Worm (Caenorhabditis elegans): Measurements from ENCODE around the gene C46E10.1.

C46E10.1 gene

ce11 chrII:3705320-3705719, 18.7 kb upstream of the C46E10.1 start, which contains the start of gene srx-108:
Gene srx-108 (plus strand): TSS chrII:3705620.
- TF ChIP-seq nhr-12 (tag; optimal IDR thresholded peaks at IDR 0.05) = no peak
- TF ChIP-seq lin-39 (tag; optimal IDR thresholded peaks at IDR 0.05) = no peak
- TF ChIP-seq ceh-82 (tag; optimal IDR thresholded peaks at IDR 0.05) = no peak
- TF ChIP-seq nhr-25 (tag; optimal IDR thresholded peaks at IDR 0.05) = no peak
- TF ChIP-seq crh-2 (tag; optimal IDR thresholded peaks at IDR 0.05) = no peak
- TF ChIP-seq ztf-11 (tag; optimal IDR thresholded peaks at IDR 0.05) = no peak
- TF ChIP-seq ztf-4 (tag; optimal IDR thresholded peaks at IDR 0.05) = no peak
- TF ChIP-seq fos-1 (tag; optimal IDR thresholded peaks at IDR 0.05) = no peak
- no peak for TF ChIP-seq unc-55 (GFP tag; optimal IDR thresholded peaks at IDR 0.05)
- no peak for TF ChIP-seq lin-13 (GFP tag; optimal IDR thresholded peaks at IDR 0.05)
- no peak for TF ChIP-seq gmeb-1 (tag; optimal IDR thresholded peaks at IDR 0.05)
- no peak for TF ChIP-seq C34F6.9 (tag; optimal IDR thresholded peaks at IDR 0.05)
- no peak for TF ChIP-seq alr-1 (tag; optimal IDR thresholded peaks at IDR 0.05)
- no peak for TF ChIP-seq unc-39 (tag; optimal IDR thresholded peaks at IDR 0.05)
- no peak for TF ChIP-seq dmd-4 (tag; optimal IDR thresholded peaks at IDR 0.05)

DNA sequence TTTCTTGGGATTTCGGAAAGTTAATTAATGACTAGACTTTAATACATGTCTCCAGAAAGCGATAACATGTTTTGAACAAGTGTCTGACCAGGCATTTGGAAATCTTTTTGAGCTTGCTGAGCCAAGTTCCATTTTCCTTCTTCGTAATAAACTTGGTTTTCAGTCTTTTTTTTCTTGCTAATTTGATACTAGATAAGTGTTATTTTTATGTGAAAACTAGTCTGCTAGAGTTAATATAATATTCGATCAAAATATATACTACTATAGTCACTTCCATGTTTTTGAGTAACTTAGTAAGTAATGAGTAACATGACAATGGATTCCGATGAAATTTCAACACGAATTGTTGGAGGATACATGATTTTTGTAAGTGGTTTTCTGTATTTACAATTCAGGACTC, 14.8 kb upstream of the C46E10.1 start, which contains the start of gene srx-110:
Gene srx-110 (plus strand): TSS at position 301 of the 400 bp plus-strand sequence.
- TF ChIP-seq fos-1 (tag; optimal IDR thresholded peaks at IDR 0.05) (no peak), sma-9 (GFP tag; optimal IDR thresholded peaks at IDR 0.05) (no peak), sma-9 (tag; optimal IDR thresholded peaks at IDR 0.05) (no peak), nhr-10 (tag; optimal IDR thresholded peaks at IDR 0.05) (no peak), ama-1 (optimal IDR thresholded peaks at IDR 0.05) (no peak), blmp-1 (tag; optimal IDR thresholded peaks at IDR 0.05; ENCODE audit: insufficient read depth) (no peak), ztf-11 (tag; optimal IDR thresholded peaks at IDR 0.05) (no peak), dmd-4 (tag; optimal IDR thresholded peaks at IDR 0.05) (no peak), ZK546.5 (tag; optimal IDR thresholded peaks at IDR 0.05) (no peak), ztf-1 (GFP tag; conservative IDR thresholded peaks at IDR 0.05) (no peak), R02D3.7 (tag; optimal IDR thresholded peaks at IDR 0.05) (no peak), alr-1 (tag; optimal IDR thresholded peaks at IDR 0.05) (no peak), gmeb-1 (tag; optimal IDR thresholded peaks at IDR 0.05) (no peak), nhr-21 (tag; optimal IDR thresholded peaks at IDR 0.05) (no peak), nhr-11 (tag; optimal IDR thresholded peaks at IDR 0.05) (no peak), mbf-1 (tag; optimal IDR thresholded peaks at IDR 0.05) (no peak), elt-1 (tag; optimal IDR thresholded peaks at IDR 0.05) (no peak), lin-13 (GFP tag; optimal IDR thresholded peaks at IDR 0.05) (no peak)

- TF ChIP-seq unc-39 (tag; optimal IDR thresholded peaks at IDR 0.05) = no peak
- TF ChIP-seq egl-27 (tag; optimal IDR thresholded peaks at IDR 0.05) = no peak
- TF ChIP-seq blmp-1 (tag; optimal IDR thresholded peaks at IDR 0.05; ENCODE audit: insufficient read depth) = no peak
- TF ChIP-seq sma-9 (GFP tag; optimal IDR thresholded peaks at IDR 0.05) = no peak
- no peak for TF ChIP-seq sma-9 (tag; optimal IDR thresholded peaks at IDR 0.05)
- TF ChIP-seq ceh-16 (tag; optimal IDR thresholded peaks at IDR 0.05) = no peak
- TF ChIP-seq nhr-10 (tag; optimal IDR thresholded peaks at IDR 0.05) = no peak
Measured at ce11 chrII:3711047-3711446, 13.0 kb upstream of the C46E10.1 start, which contains the start of gene fbxc-53. Gene fbxc-53 (plus strand): TSS chrII:3711291.

ce11 chrII:3714595-3714994, 9.4 kb upstream of the C46E10.1 start, which contains the start of gene srh-100:
Gene srh-100 (minus strand): TSS chrII:3714695.
- TF ChIP-seq mab-5 (tag; optimal IDR thresholded peaks at IDR 0.05) (no peak), ztf-11 (tag; optimal IDR thresholded peaks at IDR 0.05) (no peak), ztf-4 (tag; optimal IDR thresholded peaks at IDR 0.05) (no peak), ceh-16 (tag; optimal IDR thresholded peaks at IDR 0.05) (no peak), nhr-129 (tag; optimal IDR thresholded peaks at IDR 0.05) (no peak), nhr-21 (tag; optimal IDR thresholded peaks at IDR 0.05) (no peak), ceh-82 (tag; optimal IDR thresholded peaks at IDR 0.05) (no peak), zag-1 (tag; optimal IDR thresholded peaks at IDR 0.05) (no peak), Y55F3AM.14 (GFP tag; optimal IDR thresholded peaks at IDR 0.05) (no peak), gmeb-1 (tag; optimal IDR thresholded peaks at IDR 0.05) (no peak), lin-11 (tag; optimal IDR thresholded peaks at IDR 0.05) (no peak), lin-39 (tag; optimal IDR thresholded peaks at IDR 0.05) (no peak), unc-55 (GFP tag; optimal IDR thresholded peaks at IDR 0.05) (no peak), sem-4 (tag; optimal IDR thresholded peaks at IDR 0.05) (no peak), egl-27 (tag; optimal IDR thresholded peaks at IDR 0.05) (no peak), R02D3.7 (tag; optimal IDR thresholded peaks at IDR 0.05) (no peak)

DNA sequence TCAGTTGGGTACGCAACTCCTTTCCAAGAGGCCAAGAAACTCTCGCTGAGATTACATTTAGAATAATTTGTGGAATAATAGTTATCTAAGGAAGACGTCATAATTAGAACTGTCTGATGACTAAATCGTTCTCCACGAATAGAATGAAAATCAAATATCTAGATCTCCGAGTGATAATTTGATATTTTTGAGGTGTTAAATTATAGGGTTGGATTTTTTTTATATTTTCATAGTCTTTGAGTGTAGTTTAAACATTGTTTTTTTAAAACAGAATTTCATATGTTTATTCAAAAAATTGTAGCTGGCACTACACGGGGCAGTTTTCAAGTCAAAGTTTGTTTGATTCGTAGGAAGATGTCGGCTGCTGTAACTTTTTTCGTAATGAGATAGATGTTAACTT, 7.6 kb upstream of the C46E10.1 start, which contains the start of gene srh-99:
Gene srh-99 (minus strand): TSS at position 101 of the 400 bp plus-strand sequence.
- no peak for TF ChIP-seq ztf-1 (GFP tag; conservative IDR thresholded peaks at IDR 0.05)
- TF ChIP-seq blmp-1 (tag; optimal IDR thresholded peaks at IDR 0.05; ENCODE audit: insufficient read depth) = no peak
- TF ChIP-seq F13H6.1 (tag; optimal IDR thresholded peaks at IDR 0.05) = no peak
- TF ChIP-seq alr-1 (tag; optimal IDR thresholded peaks at IDR 0.05) = no peak
- no peak for TF ChIP-seq mab-5 (tag; optimal IDR thresholded peaks at IDR 0.05)
- no peak for TF ChIP-seq unc-62 (GFP tag; optimal IDR thresholded peaks at IDR 0.05)
- no peak for TF ChIP-seq nhr-237 (tag; optimal IDR thresholded peaks at IDR 0.05)
- no peak for TF ChIP-seq mbf-1 (tag; optimal IDR thresholded peaks at IDR 0.05)

Measured in whole organism, L2 larva.